Worm (Caenorhabditis elegans) whole organism, late embryonic: ENCODE results near the gene W09H1.1.

Experiments
- F13H6.1 ChIP-seq: sonication (generic microtip); optimal IDR thresholded peaks from 2 replicates; lab custom pipeline; 2016; ENCODE audit warnings: missing genetic modification characterization, missing compliant biosample characterization
- K02D7.2 ChIP-seq: sonication (generic microtip); optimal IDR thresholded peaks from 2 replicates; lab custom pipeline; 2017; ENCODE audit warnings: mild to moderate bottlenecking, missing genetic modification characterization, missing compliant biosample characterization
- K09A11.1 ChIP-seq: sonication (generic microtip); optimal IDR thresholded peaks from 2 replicates; lab custom pipeline; 2017; ENCODE audit warnings: antibody characterized with exemption, mild to moderate bottlenecking, missing genetic modification characterization, missing compliant biosample characterization; ENCODE audit not compliant: insufficient read depth
- T23F11.4 ChIP-seq: fragments of 200-800 bp; sonication (Bioruptor generic); optimal IDR thresholded peaks from 2 replicates; lab custom pipeline; 2018; ENCODE audit warnings: mild to moderate bottlenecking, missing genetic modification characterization, missing compliant biosample characterization
- Y22D7AL.16 ChIP-seq: sonication (generic microtip); optimal IDR thresholded peaks from 2 replicates; lab custom pipeline; 2016; ENCODE audit warnings: missing genetic modification characterization, missing compliant biosample characterization
- ahr-1 ChIP-seq: sonication (generic microtip); optimal IDR thresholded peaks from 2 replicates; lab custom pipeline; 2016; ENCODE audit warnings: missing genetic modification characterization, missing compliant biosample characterization
- ama-1 ChIP-seq: fragments of 150-350 bp; optimal IDR thresholded peaks from 2 replicates; lab custom pipeline; 2014
- ceh-14 ChIP-seq: sonication (generic microtip); optimal IDR thresholded peaks from 2 replicates; lab custom pipeline; 2016; ENCODE audit warnings: missing genotype, missing genetic modification characterization, missing compliant biosample characterization
- ceh-18 ChIP-seq: sonication (generic microtip); optimal IDR thresholded peaks from 2 replicates; lab custom pipeline; 2016; ENCODE audit warnings: missing genetic modification characterization, missing compliant biosample characterization
- ceh-19 ChIP-seq: fragments of 200-800 bp; sonication (Bioruptor generic); optimal IDR thresholded peaks from 2 replicates; lab custom pipeline; 2018; ENCODE audit warnings: mild to moderate bottlenecking, missing genetic modification characterization, missing compliant biosample characterization
- ceh-22 ChIP-seq: sonication (generic microtip); optimal IDR thresholded peaks from 2 replicates; lab custom pipeline; 2017; ENCODE audit warnings: missing biosample characterization, missing genetic modification characterization
- ceh-31 ChIP-seq: sonication (generic microtip); optimal IDR thresholded peaks from 2 replicates; lab custom pipeline; 2016; ENCODE audit warnings: missing genetic modification characterization, missing compliant biosample characterization
- ceh-45 ChIP-seq: fragments of 200-800 bp; sonication (Bioruptor generic); IDR thresholded peaks from 2 replicates; pipeline ENCODE4 v1.3.6; 2022; ENCODE audit warnings: missing genetic modification reagents, missing genetic modification characterization, missing compliant biosample characterization
- ceh-6 ChIP-seq: fragments of 200-800 bp; sonication (Bioruptor generic); optimal IDR thresholded peaks from 2 replicates; lab custom pipeline; 2018; ENCODE audit warnings: mild to moderate bottlenecking, missing genetic modification characterization, missing compliant biosample characterization
- ceh-9 ChIP-seq: sonication (generic microtip); optimal IDR thresholded peaks from 2 replicates; lab custom pipeline; 2016; ENCODE audit warnings: mild to moderate bottlenecking, missing genetic modification characterization, inconsistent platforms, missing compliant biosample characterization
- fax-1 ChIP-seq: sonication (generic microtip); optimal IDR thresholded peaks from 2 replicates; lab custom pipeline; 2016; ENCODE audit warnings: missing genotype, missing genetic modification characterization, missing compliant biosample characterization
- fkh-10 ChIP-seq: fragments of 150-350 bp; optimal IDR thresholded peaks from 2 replicates; lab custom pipeline; 2014; ENCODE audit warnings: missing biosample characterization, missing genetic modification reagents, missing genetic modification characterization
- gmeb-2 ChIP-seq: sonication (generic microtip); optimal IDR thresholded peaks from 2 replicates; lab custom pipeline; 2016; ENCODE audit warnings: missing genetic modification characterization, inconsistent platforms, missing compliant biosample characterization
- hlh-13 ChIP-seq: fragments of 200-800 bp; sonication (Bioruptor generic); optimal IDR thresholded peaks from 2 replicates; lab custom pipeline; 2018; ENCODE audit warnings: mild to moderate bottlenecking, missing genetic modification characterization, missing compliant biosample characterization
- hlh-15 ChIP-seq: sonication (generic microtip); optimal IDR thresholded peaks from 2 replicates; lab custom pipeline; 2016; ENCODE audit warnings: missing genetic modification characterization, missing compliant biosample characterization
- hlh-30 ChIP-seq: sonication (generic microtip); optimal IDR thresholded peaks from 2 replicates; lab custom pipeline; 2017; ENCODE audit warnings: antibody characterized with exemption, missing genetic modification characterization, missing compliant biosample characterization; ENCODE audit not compliant: insufficient read depth
- lin-11 ChIP-seq: fragments of 200-800 bp; sonication (Bioruptor generic); optimal IDR thresholded peaks from 2 replicates; lab custom pipeline; 2018; ENCODE audit warnings: mild to moderate bottlenecking, missing genetic modification characterization, missing compliant biosample characterization
- mec-3 ChIP-seq: sonication (generic microtip); optimal IDR thresholded peaks from 2 replicates; lab custom pipeline; 2016; ENCODE audit warnings: borderline replicate concordance, missing genetic modification characterization, missing compliant biosample characterization
- nfya-1 ChIP-seq: sonication (generic microtip); optimal IDR thresholded peaks from 2 replicates; lab custom pipeline; 2017; ENCODE audit warnings: missing genetic modification characterization, mild to moderate bottlenecking, missing compliant biosample characterization, antibody characterized with exemption, moderate library complexity
- nhr-232 ChIP-seq: sonication (generic microtip); optimal IDR thresholded peaks from 2 replicates; lab custom pipeline; 2016; ENCODE audit warnings: missing genetic modification characterization, missing compliant biosample characterization
- odd-2 ChIP-seq: sonication (generic microtip); optimal IDR thresholded peaks from 2 replicates; lab custom pipeline; 2017; ENCODE audit warnings: antibody characterized with exemption, mild to moderate bottlenecking, missing genetic modification characterization, missing compliant biosample characterization
- pat-9 ChIP-seq: fragments of 200-800 bp; sonication (Bioruptor generic); optimal IDR thresholded peaks from 2 replicates; lab custom pipeline; 2018; ENCODE audit warnings: mild to moderate bottlenecking, missing genetic modification characterization, moderate library complexity, missing compliant biosample characterization
- pax-1 ChIP-seq: fragments of 150-350 bp; optimal IDR thresholded peaks from 2 replicates; lab custom pipeline; 2014; ENCODE audit warnings: missing biosample characterization, missing genetic modification characterization
- pqm-1 ChIP-seq: sonication (generic microtip); optimal IDR thresholded peaks from 2 replicates; lab custom pipeline; 2016; ENCODE audit warnings: missing genetic modification characterization, missing compliant biosample characterization
- ref-2 ChIP-seq: sonication (generic microtip); optimal IDR thresholded peaks from 2 replicates; lab custom pipeline; 2016; ENCODE audit warnings: missing genetic modification characterization, missing compliant biosample characterization
- syd-9 ChIP-seq: sonication (generic microtip); optimal IDR thresholded peaks from 2 replicates; lab custom pipeline; 2016; ENCODE audit warnings: mild to moderate bottlenecking, missing genetic modification characterization, moderate library complexity, missing compliant biosample characterization
- tbx-2 ChIP-seq: sonication (generic microtip); optimal IDR thresholded peaks from 2 replicates; lab custom pipeline; 2016; ENCODE audit warnings: missing genetic modification characterization, missing compliant biosample characterization
- ttx-3 ChIP-seq: sonication (generic microtip); optimal IDR thresholded peaks from 2 replicates; lab custom pipeline; 2016; ENCODE audit warnings: missing genetic modification reagents, missing genetic modification characterization, missing compliant biosample characterization
- unc-42 ChIP-seq: sonication (generic microtip); optimal IDR thresholded peaks from 2 replicates; lab custom pipeline; 2016; ENCODE audit warnings: missing genotype, missing genetic modification characterization, missing compliant biosample characterization
- unc-86 ChIP-seq: sonication (generic microtip); optimal IDR thresholded peaks from 2 replicates; lab custom pipeline; 2016; ENCODE audit warnings: missing genetic modification characterization, missing compliant biosample characterization

The W09H1.1 gene

DNA sequence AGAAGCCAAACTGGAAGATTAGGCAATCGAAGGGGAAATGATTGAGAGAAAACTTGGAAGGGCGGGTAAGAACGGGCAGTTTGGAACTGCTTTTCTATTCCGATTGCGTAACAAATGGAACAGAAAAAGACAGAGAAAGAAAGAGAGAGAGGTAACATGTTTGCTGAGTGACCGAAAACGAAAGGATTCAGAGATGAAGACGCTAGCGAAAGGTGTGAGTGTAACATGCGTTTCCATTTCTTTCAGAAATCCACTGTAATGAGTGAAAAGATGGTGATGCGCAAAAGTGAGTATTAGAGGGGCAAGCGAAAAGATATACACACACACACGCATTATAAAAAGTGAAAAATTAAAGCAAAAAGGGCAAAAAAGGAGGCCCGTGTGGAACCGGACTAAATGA is 13.9 kb downstream of the W09H1.1 start:
- TF ChIP-seq nhr-232 (tag; lab: Kevin White, UChicago) (no peak), gmeb-2 (tag; lab: Kevin White, UChicago) (no peak), ceh-31 (tag; lab: Kevin White, UChicago) (no peak), hlh-13 (GFP tag; lab: Kevin White, UChicago) (no peak), ceh-45 (GFP tag; lab: Robert Waterston, UW) (no peak), hlh-30 (tag; lab: Kevin White, UChicago) (no peak), K09A11.1 (tag; lab: Kevin White, UChicago) (no peak), Y22D7AL.16 (tag; lab: Kevin White, UChicago) (no peak), unc-86 (tag; lab: Kevin White, UChicago) (no peak), pqm-1 (tag; lab: Kevin White, UChicago) (no peak), ahr-1 (tag; lab: Kevin White, UChicago) (no peak), mec-3 (no peak), K02D7.2 (tag; lab: Kevin White, UChicago) (no peak), ceh-14 (no peak), pax-1 (tag; lab: Kevin White, UChicago) (no peak), nfya-1 (no peak), ceh-6 (GFP tag; lab: Kevin White, UChicago) (no peak), ama-1 (no peak), lin-11 (no peak)

DNA sequence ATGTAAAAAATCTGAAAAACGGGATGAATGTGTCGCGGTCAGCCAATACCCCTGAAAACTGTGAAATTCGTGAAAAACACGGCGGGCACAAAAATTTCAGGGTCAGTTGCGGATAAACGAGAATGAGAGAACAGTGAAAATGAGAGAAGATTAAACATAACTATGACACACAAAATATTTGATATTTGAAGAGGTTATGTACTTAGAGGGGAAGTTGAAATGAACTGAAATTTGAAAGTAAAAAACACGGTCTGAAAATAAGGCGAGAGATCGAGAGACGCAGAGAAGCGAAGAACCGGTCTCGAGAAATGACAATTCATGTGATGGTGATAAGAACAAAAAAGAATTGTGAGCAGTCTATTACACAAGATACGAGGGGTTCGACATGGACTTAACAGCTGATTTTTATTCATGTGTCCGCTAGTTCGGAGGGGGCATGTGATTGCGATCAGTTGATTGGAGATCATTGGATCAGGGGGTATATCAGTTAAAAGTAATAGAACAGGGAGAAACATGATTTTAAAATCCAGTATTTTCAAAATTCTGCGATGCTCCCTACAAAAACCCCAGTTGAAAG is 15.6 kb downstream of the W09H1.1 start, which contains the start of gene moe-3:
TSS of gene moe-3 (minus strand) at position 51 of the 577 bp plus-strand sequence.
- TF ChIP-seq gmeb-2 (tag; lab: Kevin White, UChicago): no peak
- TF ChIP-seq hlh-15: no peak
- no peak for TF ChIP-seq F13H6.1 (tag; lab: Kevin White, UChicago)

DNA sequence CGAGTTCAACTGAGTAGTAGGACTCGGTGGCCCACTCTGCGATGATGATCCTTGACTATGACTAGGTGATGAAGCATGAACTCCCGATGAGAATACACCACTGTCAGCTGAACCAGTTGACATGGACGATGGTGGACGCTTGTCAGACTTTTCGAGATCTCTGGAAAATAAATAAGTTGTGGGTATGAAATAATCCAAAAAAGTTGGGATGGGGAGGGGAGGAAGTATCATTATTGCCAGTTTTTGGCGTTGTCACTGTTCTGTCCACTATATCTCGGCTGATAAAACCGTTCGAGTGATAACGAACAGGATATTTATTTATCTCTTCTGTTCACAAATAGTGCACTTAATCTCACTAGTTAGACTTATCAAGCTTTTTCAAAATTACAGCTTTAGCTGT is 17.3 kb downstream of the W09H1.1 start:
- TF ChIP-seq gmeb-2 (tag; lab: Kevin White, UChicago) (no peak), hlh-13 (GFP tag; lab: Kevin White, UChicago) (no peak), ceh-19 (GFP tag; lab: Kevin White, UChicago) (no peak), tbx-2 (tag; lab: Kevin White, UChicago) (no peak)

DNA sequence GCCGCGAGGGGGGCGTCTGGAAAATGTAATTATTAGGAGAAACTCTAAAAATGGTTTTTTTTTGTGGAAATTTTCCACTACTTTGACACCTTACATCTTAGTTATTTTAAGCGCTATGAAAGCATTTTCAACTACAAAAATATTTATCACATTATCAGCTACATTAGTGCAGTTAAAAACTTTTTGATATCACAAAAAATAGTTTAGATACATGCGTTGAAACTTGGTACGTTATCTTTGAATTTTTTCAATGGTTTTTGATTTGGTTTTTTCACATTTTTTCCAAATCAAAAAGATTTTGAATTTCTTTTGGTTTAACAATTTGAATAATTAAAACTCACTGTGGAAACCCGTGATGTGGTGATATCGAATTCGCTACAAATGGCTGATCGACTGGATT is 18.4 kb downstream of the W09H1.1 start:
- TF ChIP-seq odd-2 (tag; lab: Kevin White, UChicago) (no peak), syd-9 (no peak), ceh-22 (no peak), ceh-14 (no peak), K09A11.1 (tag; lab: Kevin White, UChicago) (no peak), fax-1 (tag; lab: Kevin White, UChicago) (no peak), ahr-1 (tag; lab: Kevin White, UChicago) (no peak), ttx-3 (tag; lab: Kevin White, UChicago) (no peak), T23F11.4 (GFP tag; lab: Kevin White, UChicago) (no peak)

DNA sequence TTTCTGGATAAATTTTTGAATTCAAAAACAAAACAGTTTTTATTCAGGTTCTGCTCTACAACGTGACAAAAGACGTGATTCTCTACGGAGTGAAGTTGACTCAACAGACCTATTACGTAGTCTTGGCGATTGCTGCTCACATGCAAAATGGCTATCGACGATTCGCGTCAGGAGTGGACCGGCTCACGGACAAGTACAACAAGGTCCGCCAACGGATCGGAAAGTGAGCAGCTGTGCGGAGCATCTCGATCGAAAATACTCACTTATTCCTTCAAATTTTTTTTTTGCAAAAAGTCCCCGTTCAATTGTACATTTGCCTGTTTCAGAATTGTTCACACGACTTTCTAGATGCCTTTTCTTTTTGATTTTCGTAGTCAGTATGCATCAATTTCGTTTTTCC is 21.5 kb downstream of the W09H1.1 start:
- TF ChIP-seq T23F11.4 (GFP tag; lab: Kevin White, UChicago): no peak
- no peak for TF ChIP-seq ceh-9 (tag; lab: Kevin White, UChicago)
- TF ChIP-seq fkh-10 (GFP tag; lab: Kevin White, UChicago): no peak
- TF ChIP-seq ref-2 (tag; lab: Kevin White, UChicago): no peak
- no peak for TF ChIP-seq pat-9 (tag; lab: Kevin White, UChicago)
- no peak for TF ChIP-seq ceh-18 (tag; lab: Kevin White, UChicago)
- no peak for TF ChIP-seq unc-42 (tag; lab: Kevin White, UChicago)
